Fruit fly (Drosophila melanogaster) whole organism, adult: Measurements from ENCODE around the gene CG6071.

Experiments
- CG11617 ChIP-seq: fragments of 200-800 bp; sonication (Bioruptor generic); optimal IDR thresholded peaks from 2 replicates; lab custom pipeline; 2017; ENCODE audit warnings: mild to moderate bottlenecking, missing biosample characterization, missing genetic modification reagents, missing genetic modification characterization
- CG14711 ChIP-seq: fragments of 200-800 bp; sonication (Bioruptor generic); optimal IDR thresholded peaks from 2 replicates; lab custom pipeline; 2018; ENCODE audit warnings: missing biosample characterization, mild to moderate bottlenecking, missing genetic modification characterization, moderate library complexity
- CG5204 ChIP-seq: fragments of 200-800 bp; sonication (Bioruptor generic); optimal IDR thresholded peaks from 2 replicates; lab custom pipeline; 2016; ENCODE audit warnings: missing biosample characterization, missing genetic modification characterization
- cic ChIP-seq: fragments of 200-800 bp; sonication (Bioruptor generic); optimal IDR thresholded peaks from 2 replicates; lab custom pipeline; 2017; ENCODE audit warnings: missing biosample characterization, mild to moderate bottlenecking, missing genetic modification characterization, moderate library complexity
- cnc ChIP-seq, 2 experiments: fragments of >200 bp; optimal IDR thresholded peaks; 2 replicates each; lab custom pipeline; 2017
- kay ChIP-seq: fragments of 200-800 bp; sonication (Bioruptor generic); peaks from one replicate; lab custom pipeline; 2016; ENCODE audit warnings: missing biosample characterization, missing genetic modification characterization, borderline replicate concordance
- ovo ChIP-seq: fragments of 200-800 bp; sonication (Bioruptor generic); optimal IDR thresholded peaks from 2 replicates; lab custom pipeline; 2016; ENCODE audit warnings: missing biosample characterization, missing genetic modification characterization
- pad ChIP-seq: fragments of 200-800 bp; sonication (Bioruptor generic); optimal IDR thresholded peaks from 3 replicates; lab custom pipeline; 2017; ENCODE audit warnings: missing biosample characterization, missing genetic modification characterization, mild to moderate bottlenecking, moderate library complexity, missing genetic modification reagents

dm6 chr3L:11634551-11634950 lies 11.3 kb downstream of the CG6071 start:
- no peak for TF ChIP-seq CG5204 (GFP tag; lab: Kevin White, UChicago)
- no peak for TF ChIP-seq cic (GFP tag; lab: Kevin White, UChicago)
- no peak for TF ChIP-seq cnc (optimal IDR thresholded peaks at IDR 0.05; lab: Kevin White, UChicago)
- no peak for TF ChIP-seq pad (GFP tag; lab: Kevin White, UChicago)
- no peak for TF ChIP-seq kay (GFP tag; lab: Kevin White, UChicago)
- no peak for TF ChIP-seq CG14711
- no peak for TF ChIP-seq CG11617 (GFP tag; lab: Kevin White, UChicago)
- TF ChIP-seq ovo (GFP tag; lab: Kevin White, UChicago): no peak
